Worm (Caenorhabditis elegans) whole organism, L4 larva: Measurements from ENCODE around the gene Y51A2B.5.
"Not testable (repeated sequence)": the region's sequence is repeated elsewhere in the genome, so short reads cannot be mapped to it uniquely, and the experiment has no call there.

ENCODE experiments used
- F26F4.8 ChIP-seq: fragments of 200-800 bp; sonication (Bioruptor generic); conservative IDR thresholded peaks from 2 replicates; pipeline ENCODE4 v1.3.6; 2022; ENCODE audit warnings: missing genetic modification characterization, missing compliant biosample characterization
- F37D6.2 ChIP-seq: sonication (generic microtip); optimal IDR thresholded peaks from 2 replicates; lab custom pipeline; 2016; ENCODE audit warnings: mild to moderate bottlenecking, missing genetic modification characterization, missing compliant biosample characterization
- Y105C5A.15 ChIP-seq: fragments of 200-800 bp; sonication (Bioruptor generic); IDR thresholded peaks from 2 replicates; pipeline ENCODE4 v1.3.6; 2022; ENCODE audit warnings: missing genetic modification characterization, missing compliant biosample characterization
- Y48G9A.11 ChIP-seq: fragments of 200-800 bp; sonication (Bioruptor generic); IDR thresholded peaks from 2 replicates; pipeline ENCODE4 v1.3.6; 2022; ENCODE audit warnings: missing genetic modification reagents, missing genetic modification characterization, missing compliant biosample characterization
- Y75B8A.6 ChIP-seq: fragments of 200-800 bp; sonication (Bioruptor generic); IDR thresholded peaks from 2 replicates; pipeline ENCODE4 v1.3.6; 2022; ENCODE audit warnings: missing genetic modification reagents, missing genetic modification characterization, missing compliant biosample characterization
- ZK546.5 ChIP-seq, 2 experiments: sonication (generic microtip); optimal IDR thresholded peaks; 2 replicates each; lab custom pipeline; 2017; ENCODE audit warnings: missing biosample characterization in 2 of 2, missing genetic modification characterization in 2 of 2
- aha-1 ChIP-seq: fragments of 150-350 bp; peaks from one replicate; lab custom pipeline; 2014; ENCODE audit warnings: missing biosample characterization, missing genetic modification characterization
- ceh-82 ChIP-seq: sonication (generic microtip); optimal IDR thresholded peaks from 2 replicates; lab custom pipeline; 2017; ENCODE audit warnings: missing biosample characterization, missing genetic modification characterization
- daf-12 ChIP-seq: fragments of 150-350 bp; optimal IDR thresholded peaks from 2 replicates; lab custom pipeline; 2014; ENCODE audit warnings: missing biosample characterization, missing genetic modification reagents, missing genetic modification characterization
- daf-16 ChIP-seq, 3 experiments: sonication (generic microtip); optimal IDR thresholded peaks; 2 replicates each; lab custom pipeline; 2016 to 2017; ENCODE audit warnings: missing genetic modification characterization in 3 of 3, missing genetic modification reagents in 3 of 3, mild to moderate bottlenecking in 2 of 3, missing compliant biosample characterization in 2 of 3, missing biosample characterization in 1 of 3, moderate library complexity in 1 of 3
- daf-8 ChIP-seq: fragments of 200-800 bp; sonication (Bioruptor generic); IDR thresholded peaks from 2 replicates; pipeline ENCODE4 v1.3.6; 2022; ENCODE audit warnings: missing genetic modification characterization, missing compliant biosample characterization
- dmd-8 ChIP-seq: fragments of 200-800 bp; sonication (Bioruptor generic); IDR thresholded peaks from 2 replicates; pipeline ENCODE4 v1.3.6; 2022; ENCODE audit warnings: missing genetic modification characterization, missing compliant biosample characterization
- dpl-1 ChIP-seq: fragments of 150-350 bp; optimal IDR thresholded peaks from 2 replicates; lab custom pipeline; 2014; ENCODE audit warnings: missing biosample characterization, missing genetic modification reagents, missing genetic modification characterization
- egl-43 ChIP-seq: fragments of 200-800 bp; sonication (Bioruptor generic); IDR thresholded peaks from 2 replicates; pipeline ENCODE4 v1.3.6; 2022; ENCODE audit warnings: missing genetic modification reagents, missing genetic modification characterization, missing compliant biosample characterization
- fos-1 ChIP-seq: fragments of 150-350 bp; optimal IDR thresholded peaks from 2 replicates; lab custom pipeline; 2014; ENCODE audit warnings: missing biosample characterization, missing genetic modification characterization
- hif-1 ChIP-seq, 2 experiments: sonication (generic microtip); optimal IDR thresholded peaks; 2 replicates each; lab custom pipeline; 2016 to 2017; ENCODE audit warnings: missing compliant biosample characterization in 2 of 2, missing genetic modification characterization in 2 of 2, missing genetic modification reagents in 2 of 2, missing genotype in 2 of 2, mild to moderate bottlenecking in 1 of 2
- hlh-11 ChIP-seq: fragments of 200-800 bp; sonication (Bioruptor generic); optimal IDR thresholded peaks from 2 replicates; lab custom pipeline; 2018; ENCODE audit warnings: mild to moderate bottlenecking, missing genetic modification characterization, missing compliant biosample characterization
- madf-9 ChIP-seq: fragments of 200-800 bp; sonication (Bioruptor generic); conservative IDR thresholded peaks from 2 replicates; pipeline ENCODE4 v1.3.6; 2022; ENCODE audit warnings: missing genetic modification reagents, missing genetic modification characterization, missing compliant biosample characterization
- mdl-1 ChIP-seq, 2 experiments: fragments of 150-350 bp in 1 of 2; sonication (generic microtip) in 1 of 2; optimal IDR thresholded peaks; 2 replicates each; lab custom pipeline; 2014 to 2017; ENCODE audit warnings: missing biosample characterization in 2 of 2, missing genetic modification characterization in 2 of 2
- nhr-111 ChIP-seq: fragments of 200-800 bp; sonication (Bioruptor generic); optimal IDR thresholded peaks from 2 replicates; lab custom pipeline; 2018; ENCODE audit warnings: mild to moderate bottlenecking, missing genetic modification characterization, missing compliant biosample characterization
- nhr-237 ChIP-seq: sonication (generic microtip); optimal IDR thresholded peaks from 2 replicates; lab custom pipeline; 2017; ENCODE audit warnings: missing biosample characterization, missing genetic modification characterization
- nhr-6 ChIP-seq: fragments of 150-350 bp; optimal IDR thresholded peaks from 2 replicates; lab custom pipeline; 2014; ENCODE audit warnings: missing biosample characterization, missing genetic modification characterization
- pha-4 ChIP-seq, 2 experiments: fragments of 150-350 bp in 1 of 2; fragments of 200-800 bp in 1 of 2; sonication (Bioruptor generic) in 1 of 2; IDR thresholded peaks in 1 of 2; optimal IDR thresholded peaks in 1 of 2; 2 replicates each; pipeline versions ENCODE4 v1.3.6 to Lab custom; 2014 to 2022; ENCODE audit warnings: missing genetic modification characterization in 2 of 2, missing genetic modification reagents in 2 of 2, missing biosample characterization in 1 of 2, missing compliant biosample characterization in 1 of 2
- php-3 ChIP-seq: fragments of 200-800 bp; sonication (Bioruptor generic); IDR thresholded peaks from 2 replicates; pipeline ENCODE4 v1.3.6; 2022; ENCODE audit warnings: missing genetic modification reagents, missing genetic modification characterization, missing compliant biosample characterization
- rbr-2 ChIP-seq: sonication (generic microtip); optimal IDR thresholded peaks from 2 replicates; lab custom pipeline; 2016; ENCODE audit warnings: missing genotype, missing genetic modification characterization, missing compliant biosample characterization
- set-16 ChIP-seq: fragments of 200-800 bp; sonication (Bioruptor generic); IDR thresholded peaks from 2 replicates; pipeline ENCODE4 v1.3.6; 2022; ENCODE audit warnings: missing genetic modification reagents, missing genetic modification characterization, missing compliant biosample characterization
- snpc-1.2 ChIP-seq: fragments of 200-800 bp; sonication (Bioruptor generic); IDR thresholded peaks from 2 replicates; pipeline ENCODE4 v1.3.6; 2022; ENCODE audit warnings: missing genetic modification reagents, missing genetic modification characterization, missing compliant biosample characterization
- spr-3 ChIP-seq: fragments of 200-800 bp; sonication (Bioruptor generic); optimal IDR thresholded peaks from 2 replicates; lab custom pipeline; 2018; ENCODE audit warnings: mild to moderate bottlenecking, missing genetic modification characterization, missing compliant biosample characterization
- vab-7 ChIP-seq: fragments of 200-800 bp; sonication (Bioruptor generic); IDR thresholded peaks from 2 replicates; pipeline ENCODE4 v1.3.6; 2022; ENCODE audit warnings: missing genetic modification reagents, missing genetic modification characterization, missing compliant biosample characterization
- zag-1 ChIP-seq: fragments of 150-350 bp; optimal IDR thresholded peaks from 2 replicates; lab custom pipeline; 2014; ENCODE audit warnings: missing biosample characterization, missing genetic modification characterization
- zfp-3 ChIP-seq: fragments of 200-800 bp; sonication (Bioruptor generic); conservative IDR thresholded peaks from 2 replicates; pipeline ENCODE4 v1.3.6; 2022; ENCODE audit warnings: missing genetic modification reagents, missing genetic modification characterization, missing compliant biosample characterization

Gene Y51A2B.5

DNA sequence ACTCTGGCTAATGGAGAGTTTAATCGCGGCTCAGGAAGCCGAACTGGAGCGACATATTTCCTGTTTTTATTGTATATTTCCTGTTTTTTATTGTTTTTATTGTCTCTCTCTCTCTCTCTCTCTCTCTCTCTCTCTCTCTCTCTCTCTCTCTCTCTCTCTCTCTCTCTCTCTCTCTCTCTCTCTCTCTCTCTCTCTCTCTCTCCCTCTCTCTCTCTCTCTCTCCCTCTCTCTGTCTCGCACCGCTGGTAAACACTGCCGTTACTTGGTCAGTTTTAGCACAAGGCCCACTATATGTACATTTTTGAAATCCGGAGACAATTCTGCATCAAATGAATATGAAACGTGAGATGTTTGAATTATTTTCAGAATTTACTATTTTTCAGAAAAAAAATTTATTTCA is 41.7 kb downstream of the Y51A2B.5 start:
- no peak for TF ChIP-seq Y105C5A.15 (GFP tag; lab: Robert Waterston, UW)
- TF ChIP-seq set-16 (GFP tag; lab: Robert Waterston, UW) = peak; percentile 88

DNA sequence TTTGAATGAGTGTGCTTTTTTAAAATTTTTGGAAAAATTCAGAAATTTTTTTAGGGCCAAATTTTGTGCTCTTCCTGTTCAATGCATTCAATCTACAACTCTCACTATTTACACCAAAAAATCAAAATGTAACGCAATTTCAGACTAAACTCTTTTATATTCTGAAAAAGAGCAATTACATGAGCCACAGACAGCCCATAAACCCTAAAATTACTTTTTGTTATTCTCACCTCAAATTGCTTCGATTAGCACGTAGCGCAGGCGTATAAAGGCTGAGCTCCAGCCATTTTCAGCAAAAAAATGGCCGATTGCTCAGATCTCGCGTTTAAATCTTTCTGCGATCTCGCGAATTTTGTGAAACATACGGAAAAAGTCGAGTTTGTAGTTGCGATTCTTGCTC is 42.4 kb downstream of the Y51A2B.5 start, which contains the start of gene srw-82:
TSS of gene srw-82 (plus strand) at position 301 of the 400 bp plus-strand sequence.
- TF ChIP-seq zfp-3 (GFP tag; lab: Robert Waterston, UW) (no peak), mdl-1 (tag; optimal IDR thresholded peaks at IDR 0.05; lab: Kevin White, UChicago) (no peak), F26F4.8 (GFP tag; lab: Robert Waterston, UW) (no peak), aha-1 (tag; lab: Kevin White, UChicago) (peak; percentile 89), zag-1 (no peak), fos-1 (tag; lab: Kevin White, UChicago) (no peak)

DNA sequence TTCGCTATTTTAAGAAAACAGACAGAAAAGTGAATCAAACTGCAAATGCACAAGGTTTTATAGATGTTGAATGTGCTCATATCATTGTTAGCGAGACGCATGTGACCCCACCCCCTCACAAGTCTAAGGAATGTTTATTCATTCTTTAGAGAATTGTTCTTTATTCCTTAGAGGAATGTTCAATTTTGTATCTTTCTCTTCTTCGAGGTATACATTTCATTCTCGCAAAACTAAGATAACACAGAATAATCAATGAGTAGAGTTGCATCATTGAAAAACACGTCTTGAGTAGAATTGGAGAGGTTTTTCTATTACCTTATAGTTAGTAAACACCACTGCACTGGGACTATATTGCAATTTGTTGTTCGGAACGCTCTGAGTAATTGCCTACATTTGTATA is 45.9 kb downstream of the Y51A2B.5 start, which contains the start of gene ZK262.20:
TSS of gene ZK262.20 (minus strand) at position 101 of the 400 bp plus-strand sequence.
- TF ChIP-seq Y75B8A.6 (no peak), madf-9 (GFP tag; lab: Robert Waterston, UW) (no peak), daf-16 (GFP tag; optimal IDR thresholded peaks at IDR 0.05; lab: Kevin White, UChicago) (no peak), daf-16 (tag; optimal IDR thresholded peaks at IDR 0.05; lab: Kevin White, UChicago) (no peak), hif-1 (tag; optimal IDR thresholded peaks at IDR 0.05; lab: Kevin White, UChicago) (no peak), php-3 (no peak), vab-7 (no peak), daf-8 (GFP tag; lab: Robert Waterston, UW) (no peak), rbr-2 (tag; lab: Kevin White, UChicago) (no peak), Y105C5A.15 (GFP tag; lab: Robert Waterston, UW) (no peak), hlh-11 (tag; lab: Kevin White, UChicago) (no peak), aha-1 (tag; lab: Kevin White, UChicago) (no peak), egl-43 (GFP tag; lab: Robert Waterston, UW) (no peak), nhr-6 (tag; lab: Kevin White, UChicago) (no peak)

DNA sequence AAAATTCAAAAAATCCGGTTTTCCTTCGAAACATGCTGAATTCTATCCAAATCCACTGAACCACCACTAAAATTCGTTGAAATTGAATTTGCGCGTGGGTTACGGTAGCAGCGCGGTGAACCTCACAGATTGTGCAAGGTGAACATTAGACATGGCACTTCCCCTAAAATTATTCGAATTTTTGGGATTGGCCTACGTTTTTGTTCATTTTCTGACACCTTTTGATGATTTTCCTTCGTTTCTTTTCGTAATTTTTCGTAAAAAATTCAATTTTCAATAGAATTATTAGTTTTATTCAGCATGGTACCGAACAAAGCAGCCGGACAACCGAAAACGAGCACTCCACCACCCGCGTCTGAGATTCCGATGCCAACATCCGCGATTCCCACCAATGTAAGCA is 49.0 kb downstream of the Y51A2B.5 start, which contains the start of gene ZK262.8:
TSS of gene ZK262.8 (plus strand) at position 301 of the 400 bp plus-strand sequence.
- TF ChIP-seq ceh-82 (tag; lab: Kevin White, UChicago) = no peak
- TF ChIP-seq dmd-8 (GFP tag; lab: Robert Waterston, UW) = no peak
- no peak for TF ChIP-seq aha-1 (tag; lab: Kevin White, UChicago)
- TF ChIP-seq nhr-237 = no peak
- no peak for TF ChIP-seq spr-3 (GFP tag; lab: Kevin White, UChicago)
- no peak for TF ChIP-seq Y48G9A.11
- TF ChIP-seq F37D6.2 (tag; lab: Kevin White, UChicago) = no peak
- TF ChIP-seq pha-4 (GFP tag; IDR thresholded peaks at IDR 0.05; lab: Robert Waterston, UW) = no peak
- TF ChIP-seq pha-4 (tag; optimal IDR thresholded peaks at IDR 0.05; lab: Kevin White, UChicago) = no peak
- TF ChIP-seq php-3 = no peak
- TF ChIP-seq dpl-1 (GFP tag; lab: Kevin White, UChicago) = no peak
- TF ChIP-seq daf-12 (tag; lab: Kevin White, UChicago) = no peak

DNA sequence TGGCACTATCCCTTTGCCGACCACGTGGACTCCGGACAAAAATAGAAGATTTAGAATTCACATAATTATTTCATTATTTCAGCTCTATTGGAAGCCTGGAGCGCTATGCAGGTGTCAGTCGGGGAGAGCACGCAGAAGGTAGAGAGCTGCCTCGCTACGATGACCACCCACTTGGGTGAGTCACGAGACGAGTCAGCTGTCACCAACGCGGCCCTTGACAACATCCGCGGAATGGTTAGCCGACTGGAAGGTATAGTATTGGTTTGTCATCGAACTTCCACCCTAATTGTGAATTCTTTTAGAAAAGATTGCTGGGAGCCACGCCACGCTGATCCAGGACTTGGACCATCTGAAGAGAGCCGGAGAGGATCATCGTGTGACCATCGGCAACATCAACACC is 50.4 kb downstream of the Y51A2B.5 start, which contains the start of gene ZK262.9:
TSS of gene ZK262.9 (plus strand) at position 301 of the 400 bp plus-strand sequence.
- TF ChIP-seq ZK546.5 (tag; optimal IDR thresholded peaks at IDR 0.05; lab: Kevin White, UChicago); snpc-1.2 (GFP tag; lab: Robert Waterston, UW); nhr-111 (GFP tag; lab: Kevin White, UChicago): not testable (repeated sequence)
